Fruit fly (Drosophila melanogaster) whole organism, embryonic: ENCODE measurements around the gene Jhbp11.
A peak's percentile ranks its signal among the peaks of the same experiment; 100 is the strongest.

Experiments used
- Adf1 ChIP-seq: fragments of 200-800 bp; sonication (Bioruptor generic); IDR thresholded peaks from 2 replicates; pipeline ENCODE4 v1.3.6; 2022; ENCODE audit warnings: missing biosample characterization, missing genetic modification characterization
- BEAF-32 ChIP-seq: fragments of 200-800 bp; sonication (Bioruptor generic); optimal IDR thresholded peaks from 3 replicates; lab custom pipeline; 2017; ENCODE audit warnings: missing biosample characterization, missing genetic modification characterization, mild to moderate bottlenecking, moderate library complexity, missing genetic modification reagents
- CG11456 ChIP-seq: fragments of 200-800 bp; sonication (Bioruptor generic); IDR thresholded peaks from 3 replicates; pipeline ENCODE4 v1.3.6; 2022; ENCODE audit warnings: missing biosample characterization, missing genetic modification characterization
- CG12744 ChIP-seq: fragments of 200-800 bp; sonication (Bioruptor generic); optimal IDR thresholded peaks from 2 replicates; lab custom pipeline; 2016; ENCODE audit warnings: missing biosample characterization, missing genetic modification characterization
- CG13424 ChIP-seq: fragments of 200-800 bp; sonication (Bioruptor generic); optimal IDR thresholded peaks from 2 replicates; lab custom pipeline; 2019; ENCODE audit warnings: missing biosample characterization, mild to moderate bottlenecking, missing genetic modification characterization, moderate library complexity
- CG15269 ChIP-seq: fragments of 200-800 bp; sonication (Bioruptor generic); optimal IDR thresholded peaks from 2 replicates; lab custom pipeline; 2018; ENCODE audit warnings: missing biosample characterization, mild to moderate bottlenecking, missing genetic modification characterization, moderate library complexity
- CG1529 ChIP-seq: fragments of 200-800 bp; sonication (Bioruptor generic); optimal IDR thresholded peaks from 3 replicates; lab custom pipeline; 2018; ENCODE audit warnings: missing biosample characterization, missing genetic modification characterization
- CG1647 ChIP-seq: fragments of 200-800 bp; sonication (Bioruptor generic); optimal IDR thresholded peaks from 3 replicates; lab custom pipeline; 2016; ENCODE audit warnings: missing biosample characterization, missing genetic modification characterization
- CG18476 ChIP-seq: fragments of 200-800 bp; sonication (Bioruptor generic); optimal IDR thresholded peaks from 2 replicates; lab custom pipeline; 2016; ENCODE audit warnings: missing biosample characterization, mild to moderate bottlenecking, missing genetic modification characterization
- CG18764 ChIP-seq: fragments of 200-800 bp; sonication (Bioruptor generic); optimal IDR thresholded peaks from 3 replicates; lab custom pipeline; 2016; ENCODE audit warnings: missing biosample characterization, missing genetic modification characterization
- CG6689 ChIP-seq: fragments of 200-800 bp; sonication (Bioruptor generic); IDR thresholded peaks from 2 replicates; pipeline ENCODE4 v1.3.6; 2022; ENCODE audit warnings: missing biosample characterization, missing genetic modification characterization
- CG6813 ChIP-seq: fragments of 200-800 bp; sonication (Bioruptor generic); optimal IDR thresholded peaks from 2 replicates; lab custom pipeline; 2017; ENCODE audit warnings: missing biosample characterization, missing genetic modification characterization, mild to moderate bottlenecking, moderate library complexity, missing genetic modification reagents
- CG7357 ChIP-seq: fragments of 200-800 bp; sonication (Bioruptor generic); IDR thresholded peaks from 3 replicates; pipeline ENCODE4 v1.3.6; 2022; ENCODE audit warnings: missing biosample characterization, missing genetic modification characterization
- CG7745 ChIP-seq: fragments of 200-800 bp; sonication (Bioruptor generic); optimal IDR thresholded peaks from 2 replicates; lab custom pipeline; 2018; ENCODE audit warnings: missing biosample characterization, mild to moderate bottlenecking, missing genetic modification characterization, moderate library complexity
- CG7786 ChIP-seq: fragments of 200-800 bp; sonication (Bioruptor generic); optimal IDR thresholded peaks from 2 replicates; lab custom pipeline; 2016; ENCODE audit warnings: missing biosample characterization, missing genetic modification characterization
- CG9817 ChIP-seq: fragments of 200-800 bp; sonication (Bioruptor generic); optimal IDR thresholded peaks from 2 replicates; lab custom pipeline; 2018; ENCODE audit warnings: missing biosample characterization, mild to moderate bottlenecking, missing genetic modification characterization, moderate library complexity
- CrebB ChIP-seq: fragments of 200-800 bp; sonication (Bioruptor generic); optimal IDR thresholded peaks from 3 replicates; lab custom pipeline; 2018; ENCODE audit warnings: missing biosample characterization, mild to moderate bottlenecking, missing genetic modification characterization
- D ChIP-seq, 2 experiments: fragments of 200-800 bp in 1 of 2; fragments of >200 bp in 1 of 2; sonication (Bioruptor generic) in 1 of 2; optimal IDR thresholded peaks; 2 replicates in 1 of 2; 3 replicates in 1 of 2; lab custom pipeline; 2017; ENCODE audit warnings: mild to moderate bottlenecking in 1 of 2, missing biosample characterization in 1 of 2, missing genetic modification characterization in 1 of 2, missing genetic modification reagents in 1 of 2
- Dad ChIP-seq: fragments of 200-800 bp; sonication (Bioruptor generic); optimal IDR thresholded peaks from 3 replicates; lab custom pipeline; 2016; ENCODE audit warnings: missing biosample characterization, missing genetic modification characterization
- Doc2 ChIP-seq: fragments of 200-800 bp; sonication (Bioruptor generic); IDR thresholded peaks from 2 replicates; pipeline ENCODE4 v1.3.6; 2022; ENCODE audit warnings: missing biosample characterization, missing genetic modification characterization
- Fer2 ChIP-seq: fragments of 200-800 bp; sonication (Bioruptor generic); optimal IDR thresholded peaks from 2 replicates; lab custom pipeline; 2018; ENCODE audit warnings: missing biosample characterization, mild to moderate bottlenecking, missing genetic modification characterization, moderate library complexity
- H2.0 ChIP-seq: fragments of 200-800 bp; sonication (Bioruptor generic); IDR thresholded peaks from 2 replicates; pipeline ENCODE4 v1.3.6; 2022; ENCODE audit warnings: missing biosample characterization, missing genetic modification characterization
- HHEX ChIP-seq: fragments of 200-800 bp; sonication (Bioruptor generic); optimal IDR thresholded peaks from 3 replicates; lab custom pipeline; 2017; ENCODE audit warnings: missing biosample characterization, mild to moderate bottlenecking, missing genetic modification characterization, missing genetic modification reagents
- Hr3 ChIP-seq: fragments of 200-800 bp; sonication (Bioruptor generic); optimal IDR thresholded peaks from 3 replicates; lab custom pipeline; 2016; ENCODE audit warnings: missing biosample characterization, missing genetic modification characterization
- Hr51 ChIP-seq, 2 experiments: fragments of 200-800 bp; sonication (Bioruptor generic); optimal IDR thresholded peaks; 2 replicates in 1 of 2; 3 replicates in 1 of 2; lab custom pipeline; 2016 to 2018; ENCODE audit warnings: missing biosample characterization in 2 of 2, missing genetic modification characterization in 2 of 2, mild to moderate bottlenecking in 1 of 2, moderate library complexity in 1 of 2
- Lhr ChIP-seq: fragments of 200-800 bp; sonication (Bioruptor generic); optimal IDR thresholded peaks from 3 replicates; lab custom pipeline; 2017; ENCODE audit warnings: mild to moderate bottlenecking, missing biosample characterization, missing genetic modification reagents, missing genetic modification characterization
- MBD-R2 ChIP-seq: fragments of 200-800 bp; sonication (Bioruptor generic); IDR thresholded peaks from 2 replicates; pipeline ENCODE4 v1.3.6; 2022; ENCODE audit warnings: missing biosample characterization, missing genetic modification characterization
- MTF-1 ChIP-seq: fragments of 200-800 bp; sonication (Bioruptor generic); optimal IDR thresholded peaks from 2 replicates; lab custom pipeline; 2018; ENCODE audit warnings: missing biosample characterization, mild to moderate bottlenecking, missing genetic modification characterization, borderline replicate concordance
- Max ChIP-seq: fragments of 200-800 bp; sonication (Bioruptor generic); optimal IDR thresholded peaks from 2 replicates; lab custom pipeline; 2016; ENCODE audit warnings: missing biosample characterization, mild to moderate bottlenecking, missing genetic modification characterization
- NK7.1 ChIP-seq: fragments of 200-800 bp; sonication (Bioruptor generic); optimal IDR thresholded peaks from 3 replicates; lab custom pipeline; 2016; ENCODE audit warnings: missing biosample characterization, missing genetic modification characterization
- ab ChIP-seq: fragments of 200-800 bp; sonication (Bioruptor generic); optimal IDR thresholded peaks from 2 replicates; lab custom pipeline; 2016; ENCODE audit warnings: missing biosample characterization, missing genetic modification characterization
- ash1 ChIP-seq: fragments of 200-800 bp; sonication (Bioruptor generic); optimal IDR thresholded peaks from 2 replicates; lab custom pipeline; 2018; ENCODE audit warnings: missing biosample characterization, mild to moderate bottlenecking, missing genetic modification characterization
- bowl ChIP-seq: fragments of 200-800 bp; sonication (Bioruptor generic); IDR thresholded peaks from 2 replicates; pipeline ENCODE4 v1.3.6; 2022; ENCODE audit warnings: missing biosample characterization, missing genetic modification characterization
- btn ChIP-seq: fragments of 200-800 bp; sonication (Bioruptor generic); optimal IDR thresholded peaks from 2 replicates; lab custom pipeline; 2016; ENCODE audit warnings: missing biosample characterization, missing genetic modification characterization
- caup ChIP-seq: fragments of 200-800 bp; sonication (Bioruptor generic); optimal IDR thresholded peaks from 3 replicates; lab custom pipeline; 2017; ENCODE audit warnings: missing biosample characterization, mild to moderate bottlenecking, missing genetic modification characterization, moderate library complexity; ENCODE audit not compliant: severe bottlenecking
- gro ChIP-seq: fragments of 200-800 bp; sonication (Bioruptor generic); optimal IDR thresholded peaks from 2 replicates; lab custom pipeline; 2016; ENCODE audit warnings: missing biosample characterization, missing genetic modification characterization
- gt ChIP-seq: fragments of 200-800 bp; sonication (Bioruptor generic); IDR thresholded peaks from 2 replicates; pipeline ENCODE4 v1.3.6; 2022; ENCODE audit warnings: missing biosample characterization, missing genetic modification characterization
- hb ChIP-seq: fragments of 200-800 bp; sonication (Bioruptor generic); IDR thresholded peaks from 3 replicates; pipeline ENCODE4 v1.3.6; 2022; ENCODE audit warnings: missing biosample characterization, missing genetic modification characterization; ENCODE audit not compliant: partially characterized antibody
- insv ChIP-seq, 2 experiments: fragments of 200-800 bp; sonication (Bioruptor generic); optimal IDR thresholded peaks; 3 replicates each; lab custom pipeline; 2016 to 2018; ENCODE audit warnings: missing biosample characterization in 2 of 2, missing genetic modification characterization in 2 of 2
- jing ChIP-seq: fragments of 200-800 bp; sonication (Bioruptor generic); optimal IDR thresholded peaks from 2 replicates; lab custom pipeline; 2018; ENCODE audit warnings: missing biosample characterization, mild to moderate bottlenecking, missing genetic modification characterization
- klu ChIP-seq: fragments of 200-800 bp; sonication (Bioruptor generic); IDR thresholded peaks from 2 replicates; pipeline ENCODE4 v1.3.6; 2022; ENCODE audit warnings: missing biosample characterization, missing genetic modification characterization
- maf-S ChIP-seq: fragments of 200-800 bp; sonication (Bioruptor generic); optimal IDR thresholded peaks from 2 replicates; lab custom pipeline; 2016; ENCODE audit warnings: missing biosample characterization, missing genetic modification characterization
- otp ChIP-seq: fragments of 200-800 bp; sonication (Bioruptor generic); IDR thresholded peaks from 3 replicates; pipeline ENCODE4, ENCODE4 v1.3.6; 2022; ENCODE audit warnings: missing biosample characterization, missing genetic modification characterization
- pros ChIP-seq: fragments of 200-800 bp; sonication (Bioruptor generic); optimal IDR thresholded peaks from 3 replicates; lab custom pipeline; 2019; ENCODE audit warnings: missing biosample characterization, mild to moderate bottlenecking, missing genetic modification characterization, moderate library complexity
- trh ChIP-seq: fragments of 200-800 bp; sonication (Bioruptor generic); optimal IDR thresholded peaks from 2 replicates; lab custom pipeline; 2016; ENCODE audit warnings: missing biosample characterization, missing genetic modification characterization
- unc-4 ChIP-seq: fragments of 200-800 bp; sonication (Bioruptor generic); IDR thresholded peaks from 2 replicates; pipeline ENCODE4 v1.3.6; 2022; ENCODE audit warnings: missing biosample characterization, missing genetic modification characterization; ENCODE audit not compliant: partially characterized antibody
- wdn ChIP-seq: fragments of 200-800 bp; sonication (Bioruptor generic); IDR thresholded peaks from 2 replicates; pipeline ENCODE4 v1.3.6; 2022; ENCODE audit warnings: missing biosample characterization, missing genetic modification characterization
- zf30C ChIP-seq: fragments of 200-800 bp; sonication (Bioruptor generic); optimal IDR thresholded peaks from 3 replicates; lab custom pipeline; 2018; ENCODE audit warnings: missing biosample characterization, mild to moderate bottlenecking, missing genetic modification characterization

The Jhbp11 gene

DNA sequence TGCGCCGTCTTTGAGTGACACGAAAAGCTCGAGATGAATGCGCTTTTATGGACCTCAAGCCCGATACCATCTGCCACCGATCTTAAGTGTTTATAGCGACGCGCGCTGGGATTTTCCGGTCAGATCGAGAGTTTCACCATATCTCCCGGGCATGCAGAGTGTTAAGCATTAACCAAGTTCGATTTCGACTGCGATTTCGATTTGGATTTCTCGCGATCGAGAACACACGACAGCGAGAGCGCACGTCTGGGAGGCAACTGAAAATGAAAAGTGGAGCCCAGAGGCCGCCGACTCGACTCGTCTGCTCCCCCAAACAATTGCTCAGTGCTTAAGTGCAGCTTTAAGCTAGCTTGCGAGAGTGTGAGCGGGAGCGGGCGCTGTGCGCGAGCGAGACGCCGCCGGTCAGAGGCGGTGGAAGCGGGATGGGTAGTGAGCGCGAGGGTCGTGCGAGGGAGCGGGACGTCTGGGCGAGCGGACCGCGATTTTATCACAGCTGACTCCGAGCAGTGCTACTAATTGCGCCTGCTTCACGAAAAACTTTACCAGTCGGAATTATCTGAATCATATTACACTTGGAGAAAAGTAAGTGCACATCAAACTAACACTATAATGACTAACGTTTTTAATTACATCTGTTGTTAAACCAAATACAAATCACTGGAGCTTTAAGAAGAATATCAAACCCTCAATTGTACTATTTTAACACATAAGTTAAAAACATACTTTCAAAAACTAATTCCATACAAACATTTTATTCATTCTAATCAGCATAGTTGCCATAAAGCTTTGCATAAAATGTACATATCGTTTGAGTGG is 31.0 kb upstream of the Jhbp11 start, which contains the start of gene spz (continued):
- TF ChIP-seq Max (no peak), otp (GFP tag; lab: Robert Waterston, UW) (no peak), CG11456 (GFP tag; lab: Robert Waterston, UW) (no peak), CG7786 (GFP tag; lab: Kevin White, UChicago) (no peak), CG15269 (tag; lab: Kevin White, UChicago) (peak; percentile 44), Adf1 (GFP tag; lab: Robert Waterston, UW) (peak; percentile 54), NK7.1 (no peak), H2.0 (GFP tag; lab: Robert Waterston, UW) (no peak), CG13424 (peak; percentile 4), MBD-R2 (GFP tag; lab: Robert Waterston, UW) (no peak), caup (GFP tag; lab: Kevin White, UChicago) (no peak), ab (GFP tag; lab: Kevin White, UChicago) (no peak), Doc2 (GFP tag; lab: Robert Waterston, UW) (no peak), HHEX (GFP tag; lab: Kevin White, UChicago) (no peak), ash1 (GFP tag; lab: Kevin White, UChicago) (no peak), CG6689 (0 out of 2 replicates have a peak, but pooled peaks have one; percentile 26), Dad (GFP tag; lab: Kevin White, UChicago) (no peak), D (optimal IDR thresholded peaks at IDR 0.05; lab: Kevin White, UChicago) (no peak), D (GFP tag; optimal IDR thresholded peaks at IDR 0.05; lab: Kevin White, UChicago) (no peak), Fer2 (tag; lab: Kevin White, UChicago) (no peak), CG18764 (GFP tag; lab: Kevin White, UChicago) (no peak), CG9817 (tag; lab: Kevin White, UChicago) (no peak), CG6813 (GFP tag; lab: Kevin White, UChicago) (no peak), gro (GFP tag; lab: Kevin White, UChicago) (no peak), insv (GFP tag; optimal IDR thresholded peaks at IDR 0.05; lab: Kevin White, UChicago) (no peak), CrebB (tag; lab: Kevin White, UChicago) (no peak), zf30C (GFP tag; lab: Kevin White, UChicago) (no peak), wdn (GFP tag; lab: Robert Waterston, UW) (no peak), CG7745 (tag; lab: Kevin White, UChicago) (no peak), gt (GFP tag; lab: Robert Waterston, UW) (no peak), CG18476 (GFP tag; lab: Kevin White, UChicago) (no peak), pros (GFP tag; lab: Kevin White, UChicago) (no peak), btn (GFP tag; lab: Kevin White, UChicago) (no peak), CG12744 (GFP tag; lab: Kevin White, UChicago) (no peak), hb (GFP tag; lab: Robert Waterston, UW) (no peak), maf-S (no peak), CG1647 (no peak), CG7357 (GFP tag; lab: Robert Waterston, UW) (no peak), Hr51 (GFP tag; optimal IDR thresholded peaks at IDR 0.05; lab: Kevin White, UChicago) (peak in 1 of 2 experiments; percentile 44), MTF-1 (GFP tag; lab: Kevin White, UChicago) (no peak), jing (GFP tag; lab: Kevin White, UChicago) (no peak), BEAF-32 (GFP tag; lab: Kevin White, UChicago) (no peak), bowl (no peak; the same call in 1 of the 2 replicates), unc-4 (GFP tag; lab: Robert Waterston, UW) (0 out of 2 replicates have a peak, but pooled peaks have one; percentile 26), trh (no peak), CG1529 (no peak), klu (no peak), Hr3 (GFP tag; lab: Kevin White, UChicago) (no peak), Lhr (GFP tag; lab: Kevin White, UChicago) (no peak)
